Fruit fly (Drosophila melanogaster): ENCODE data around the gene BtbVII.

DNA sequence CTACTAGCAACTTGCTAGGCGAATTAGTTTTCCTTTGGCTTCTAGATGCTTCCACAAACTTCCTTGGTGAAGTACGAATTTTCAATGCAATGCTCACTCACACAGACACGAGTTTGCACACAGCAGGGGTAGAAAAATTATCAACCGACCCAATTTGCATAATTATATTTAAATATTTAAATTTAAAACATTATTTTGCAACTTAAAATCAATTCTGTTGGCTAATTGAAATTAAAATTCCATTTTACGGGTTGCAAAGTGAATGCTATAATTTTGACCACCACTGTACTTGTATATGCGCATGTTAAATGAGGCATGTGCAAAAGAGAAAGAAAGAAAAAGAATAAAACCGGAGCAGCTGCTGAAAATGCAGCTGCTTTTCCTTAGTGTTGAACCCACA lies 45.6 kb downstream of the BtbVII start:
- TF ChIP-seq CG8478 (optimal IDR thresholded peaks at IDR 0.05) (no peak), CTCF (optimal IDR thresholded peaks at IDR 0.05) (no peak)
